Fruit fly (Drosophila melanogaster): ENCODE data around the gene Ppi1.

The Ppi1 gene

dm6 chr3R:30174160-30175002 is 45.5 kb upstream of the Ppi1 start, which contains the start of gene Mlc2:
Gene Mlc2 (minus strand): TSS chr3R:30174551.
- TF ChIP-seq dmrt93B (GFP tag; optimal IDR thresholded peaks at IDR 0.05) (no peak), Hr83 (GFP tag; optimal IDR thresholded peaks at IDR 0.05; ENCODE audit: poor library complexity, severe bottlenecking) (no peak), woc (GFP tag; optimal IDR thresholded peaks at IDR 0.05) (no peak), Dfd (GFP tag; optimal IDR thresholded peaks at IDR 0.05) (no peak), Hnf4 (GFP tag; optimal IDR thresholded peaks at IDR 0.05) (no peak), OdsH (GFP tag; optimal IDR thresholded peaks at IDR 0.05) (no peak), CrebA (GFP tag; optimal IDR thresholded peaks at IDR 0.05; ENCODE audit: borderline replicate concordance) (no peak), CG9705 (GFP tag; optimal IDR thresholded peaks at IDR 0.05) (no peak), Sp1 (GFP tag; optimal IDR thresholded peaks at IDR 0.05) (no peak)

- TF ChIP-seq Rel (GFP tag; optimal IDR thresholded peaks at IDR 0.05) = peak; percentile 43
- TF ChIP-seq Rel (tag; optimal IDR thresholded peaks at IDR 0.05) = no peak
- peak; percentile 27 for TF ChIP-seq sv (GFP tag; optimal IDR thresholded peaks at IDR 0.05)
- TF ChIP-seq Dfd (GFP tag; optimal IDR thresholded peaks at IDR 0.05) = no peak
- peak; percentile 82 for TF ChIP-seq ey (GFP tag; optimal IDR thresholded peaks at IDR 0.05)
- TF ChIP-seq Dif (GFP tag; optimal IDR thresholded peaks at IDR 0.05; ENCODE audit: partially characterized antibody) = peak; percentile 43
- TF ChIP-seq CG32264 (GFP tag; optimal IDR thresholded peaks at IDR 0.05) = peak; percentile 62
- no peak for TF ChIP-seq Mio (GFP tag; optimal IDR thresholded peaks at IDR 0.05)
- peak; percentile 4 for TF ChIP-seq dsf (GFP tag; optimal IDR thresholded peaks at IDR 0.05; ENCODE audit: borderline replicate concordance)
- TF ChIP-seq Hnf4 (GFP tag; optimal IDR thresholded peaks at IDR 0.05) = peak; percentile 75
- no peak for TF ChIP-seq dl (GFP tag; optimal IDR thresholded peaks at IDR 0.05; ENCODE audit: insufficient read depth in 1 of 2, partially characterized antibody in 2 of 2)
- no peak for TF ChIP-seq GATAd (GFP tag; optimal IDR thresholded peaks at IDR 0.05)
- TF ChIP-seq Vsx2 (GFP tag; optimal IDR thresholded peaks at IDR 0.05; ENCODE audit: partially characterized antibody) = peak; percentile 40
- TF ChIP-seq h (GFP tag; optimal IDR thresholded peaks at IDR 0.05) = peak; percentile 80
- peak; percentile 73 for TF ChIP-seq woc (GFP tag; optimal IDR thresholded peaks at IDR 0.05)
- peak; percentile 13 for TF ChIP-seq Jra (GFP tag; optimal IDR thresholded peaks at IDR 0.05)
- peak; percentile 91 for TF ChIP-seq psq (GFP tag; optimal IDR thresholded peaks at IDR 0.05)
- TF ChIP-seq rgr (GFP tag; optimal IDR thresholded peaks at IDR 0.05) = peak; percentile 86
- no peak for TF ChIP-seq N (GFP tag; optimal IDR thresholded peaks at IDR 0.05)
- peak; percentile 70 for TF ChIP-seq br (GFP tag; optimal IDR thresholded peaks at IDR 0.05)
- TF ChIP-seq CG9705 (GFP tag; optimal IDR thresholded peaks at IDR 0.05) = no peak
- peak; percentile 59 for TF ChIP-seq sage (GFP tag; optimal IDR thresholded peaks at IDR 0.05)
- TF ChIP-seq fru (GFP tag; optimal IDR thresholded peaks at IDR 0.05) = peak; percentile 80
- TF ChIP-seq Hr78 (GFP tag; optimal IDR thresholded peaks at IDR 0.05) = no peak
- peak; percentile 53 for TF ChIP-seq dmrt93B (GFP tag; optimal IDR thresholded peaks at IDR 0.05)
- TF ChIP-seq pan (optimal IDR thresholded peaks at IDR 0.05) = no peak
- TF ChIP-seq Abd-B (GFP tag; optimal IDR thresholded peaks at IDR 0.05) = no peak
- peak; percentile 82 for TF ChIP-seq OdsH (GFP tag; optimal IDR thresholded peaks at IDR 0.05)
- no peak for TF ChIP-seq CrebA (GFP tag; optimal IDR thresholded peaks at IDR 0.05; ENCODE audit: borderline replicate concordance)
- peak; percentile 32 for TF ChIP-seq Hr83 (GFP tag; optimal IDR thresholded peaks at IDR 0.05; ENCODE audit: poor library complexity, severe bottlenecking)
- peak; percentile 86 for TF ChIP-seq HLH106 (tag; optimal IDR thresholded peaks at IDR 0.05)
- peak; percentile 61 for TF ChIP-seq Sp1 (GFP tag; optimal IDR thresholded peaks at IDR 0.05)
- TF ChIP-seq Myc (optimal IDR thresholded peaks at IDR 0.05) = no peak
- TF ChIP-seq foxo (GFP tag; optimal IDR thresholded peaks at IDR 0.05) = peak in 1 of 2 experiments; percentile 89
These were observed 42.0 kb upstream of the Ppi1 start, which contains the start of gene Rsod for dm6 chr3R:30170671-30171667. Gene Rsod (minus strand): TSS chr3R:30171207.

Measured in whole organism, wandering third instar larva.